Worm (Caenorhabditis elegans) whole organism, L3 larva: ENCODE measurements around the gene tpst-1.

Source experiments
- ceh-16 ChIP-seq: sonication (generic microtip); optimal IDR thresholded peaks from 2 replicates; lab custom pipeline; 2017; ENCODE audit warnings: missing biosample characterization, missing genetic modification characterization
- egl-27 ChIP-seq: sonication (generic microtip); optimal IDR thresholded peaks from 4 replicates; lab custom pipeline; 2017; ENCODE audit warnings: missing biosample characterization, missing genetic modification reagents, missing genetic modification characterization
- egl-5 ChIP-seq: fragments of 150-350 bp; optimal IDR thresholded peaks from 2 replicates; lab custom pipeline; 2017; ENCODE audit warnings: missing biosample characterization, missing genetic modification reagents, missing genetic modification characterization, inconsistent platforms
- elt-2 ChIP-seq: sonication (generic microtip); optimal IDR thresholded peaks from 2 replicates; lab custom pipeline; 2016; ENCODE audit warnings: missing genetic modification reagents, mild to moderate bottlenecking, missing genetic modification characterization, missing compliant biosample characterization
- elt-3 ChIP-seq, 3 experiments: fragments of 150-350 bp in 1 of 3; sonication (generic microtip) in 2 of 3; optimal IDR thresholded peaks; 2 replicates in 2 of 3; 4 replicates in 1 of 3; lab custom pipeline; 2014 to 2017; ENCODE audit warnings: missing biosample characterization in 3 of 3, missing genetic modification characterization in 3 of 3
- eor-1 ChIP-seq, 2 experiments: fragments of 150-350 bp; optimal IDR thresholded peaks; 2 replicates each; lab custom pipeline; 2014 to 2018; ENCODE audit warnings: missing biosample characterization in 2 of 2, missing genetic modification characterization in 2 of 2
- fkh-10 ChIP-seq: sonication (generic microtip); optimal IDR thresholded peaks from 2 replicates; lab custom pipeline; 2017; ENCODE audit warnings: missing biosample characterization, missing genetic modification reagents, missing genetic modification characterization
- jun-1 ChIP-seq: fragments of 150-350 bp; optimal IDR thresholded peaks from 2 replicates; lab custom pipeline; 2014; ENCODE audit warnings: missing biosample characterization, missing genetic modification reagents, missing genetic modification characterization
- lin-15B ChIP-seq: fragments of 150-350 bp; optimal IDR thresholded peaks from 2 replicates; lab custom pipeline; 2014; ENCODE audit warnings: missing biosample characterization, missing genetic modification characterization
- lin-39 ChIP-seq: fragments of 150-350 bp; optimal IDR thresholded peaks from 2 replicates; lab custom pipeline; 2018; ENCODE audit warnings: missing biosample characterization, missing genetic modification reagents, missing genetic modification characterization
- lsy-12 ChIP-seq: sonication (generic microtip); optimal IDR thresholded peaks from 2 replicates; lab custom pipeline; 2016; ENCODE audit warnings: mild to moderate bottlenecking, missing genetic modification characterization, missing compliant biosample characterization
- mdl-1 ChIP-seq: fragments of 150-350 bp; optimal IDR thresholded peaks from 2 replicates; lab custom pipeline; 2014; ENCODE audit warnings: missing biosample characterization, missing genetic modification characterization
- mml-1 ChIP-seq: fragments of 150-350 bp; sonication (generic microtip); optimal IDR thresholded peaks from 3 replicates; lab custom pipeline; 2014; ENCODE audit warnings: missing biosample characterization, missing genetic modification characterization
- nfya-1 ChIP-seq: sonication (generic microtip); optimal IDR thresholded peaks from 2 replicates; lab custom pipeline; 2017; ENCODE audit warnings: missing genetic modification characterization, mild to moderate bottlenecking, missing compliant biosample characterization, antibody characterized with exemption, moderate library complexity; ENCODE audit not compliant: insufficient read depth
- nhr-11 ChIP-seq: fragments of 150-350 bp; optimal IDR thresholded peaks from 2 replicates; lab custom pipeline; 2014; ENCODE audit warnings: missing biosample characterization, missing genetic modification characterization
- nhr-23 ChIP-seq: fragments of 150-350 bp; optimal IDR thresholded peaks from 2 replicates; lab custom pipeline; 2014; ENCODE audit warnings: missing biosample characterization, missing genetic modification reagents, missing genetic modification characterization
- nhr-237 ChIP-seq: fragments of 150-350 bp; optimal IDR thresholded peaks from 2 replicates; lab custom pipeline; 2014; ENCODE audit warnings: missing biosample characterization, missing genetic modification characterization
- nhr-25 ChIP-seq: sonication (generic microtip); optimal IDR thresholded peaks from 2 replicates; lab custom pipeline; 2017; ENCODE audit warnings: missing biosample characterization, missing genetic modification characterization
- nhr-67 ChIP-seq: fragments of 150-350 bp; optimal IDR thresholded peaks from 2 replicates; lab custom pipeline; 2014; ENCODE audit warnings: missing biosample characterization, missing genetic modification characterization
- nhr-76 ChIP-seq: fragments of 150-350 bp; sonication (generic microtip); optimal IDR thresholded peaks from 5 replicates; lab custom pipeline; 2014; ENCODE audit warnings: missing biosample characterization, missing genetic modification characterization
- pha-4 ChIP-seq: fragments of 150-350 bp; optimal IDR thresholded peaks from 2 replicates; lab custom pipeline; 2014; ENCODE audit warnings: missing biosample characterization, missing genetic modification reagents, missing genetic modification characterization
- sea-2 ChIP-seq: fragments of 150-350 bp; sonication (generic microtip); optimal IDR thresholded peaks from 4 replicates; lab custom pipeline; 2014; ENCODE audit warnings: missing biosample characterization, missing genetic modification reagents, missing genetic modification characterization
- skn-1 ChIP-seq: fragments of 150-350 bp; optimal IDR thresholded peaks from 2 replicates; lab custom pipeline; 2014; ENCODE audit warnings: missing biosample characterization, missing genetic modification characterization
- tbx-2 ChIP-seq: sonication (generic microtip); optimal IDR thresholded peaks from 2 replicates; lab custom pipeline; 2016; ENCODE audit warnings: mild to moderate bottlenecking, missing genetic modification characterization, missing compliant biosample characterization
- unc-39 ChIP-seq: sonication (generic microtip); optimal IDR thresholded peaks from 4 replicates; lab custom pipeline; 2017; ENCODE audit warnings: missing biosample characterization, missing genetic modification characterization
- unc-62 ChIP-seq: fragments of 150-350 bp; sonication (generic microtip); optimal IDR thresholded peaks from 4 replicates; lab custom pipeline; 2014; ENCODE audit warnings: missing biosample characterization, missing genetic modification reagents, missing genetic modification characterization
- zag-1 ChIP-seq: fragments of 150-350 bp; optimal IDR thresholded peaks from 2 replicates; lab custom pipeline; 2014; ENCODE audit warnings: missing biosample characterization, missing genetic modification characterization
- ztf-11 ChIP-seq: fragments of 150-350 bp; optimal IDR thresholded peaks from 2 replicates; lab custom pipeline; 2014; ENCODE audit warnings: missing biosample characterization, missing genetic modification characterization
- ztf-4 ChIP-seq: fragments of 150-350 bp; optimal IDR thresholded peaks from 2 replicates; lab custom pipeline; 2014; ENCODE audit warnings: missing biosample characterization, missing genetic modification characterization

The tpst-1 gene

ce11 chrIII:12608220-12608958 lies 53.7 kb downstream of the tpst-1 start, which contains the start of gene epc-1 (continued):
- TF ChIP-seq eor-1 (tag; optimal IDR thresholded peaks at IDR 0.05; lab: Kevin White, UChicago) (no peak), fkh-10 (peak; percentile 63), lsy-12 (tag; lab: Kevin White, UChicago) (peak; percentile 93), unc-39 (tag; lab: Kevin White, UChicago) (no peak), lin-15B (peak; percentile 88), nhr-67 (tag; lab: Kevin White, UChicago) (no peak), mml-1 (no peak), skn-1 (tag; lab: Kevin White, UChicago) (peak; percentile 82), pha-4 (tag; lab: Kevin White, UChicago) (peak; percentile 90), sea-2 (GFP tag; lab: Kevin White, UChicago) (peak; percentile 97), zag-1 (tag; lab: Kevin White, UChicago) (peak; percentile 1), tbx-2 (tag; lab: Kevin White, UChicago) (peak; percentile 76), egl-27 (tag; lab: Kevin White, UChicago) (no peak), nhr-25 (tag; lab: Kevin White, UChicago) (peak; percentile 92), nhr-237 (tag; lab: Kevin White, UChicago) (no peak), mdl-1 (tag; lab: Kevin White, UChicago) (peak; percentile 80), nhr-23 (tag; lab: Kevin White, UChicago) (peak; percentile 94), ztf-11 (no peak)

DNA sequence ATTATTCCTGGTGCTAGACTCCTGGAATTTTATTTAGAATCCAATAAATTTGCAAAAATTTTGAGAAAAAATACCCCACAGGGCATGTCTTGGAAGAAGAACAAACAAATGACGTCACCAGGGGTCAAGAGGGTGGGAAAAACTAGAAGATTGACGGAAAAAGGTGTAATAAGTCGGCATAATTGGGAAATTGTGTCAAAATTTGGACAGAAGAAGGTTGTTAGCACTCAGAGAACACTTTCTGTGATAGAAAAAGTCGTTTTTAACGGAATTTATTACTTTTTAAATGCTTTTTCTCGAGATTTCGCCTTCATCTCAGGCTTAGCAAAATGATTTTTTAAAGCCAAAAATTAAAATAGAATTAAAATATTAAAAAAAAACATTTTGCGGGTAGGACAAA lies 54.8 kb downstream of the tpst-1 start:
- TF ChIP-seq egl-5 (tag; lab: Kevin White, UChicago) (no peak), nhr-76 (tag; lab: Kevin White, UChicago) (no peak), mdl-1 (tag; lab: Kevin White, UChicago) (no peak), nhr-11 (no peak), ceh-16 (tag; lab: Kevin White, UChicago) (no peak), sea-2 (GFP tag; lab: Kevin White, UChicago) (no peak), nfya-1 (tag; lab: Kevin White, UChicago) (no peak), ztf-4 (tag; lab: Kevin White, UChicago) (no peak), elt-2 (tag; lab: Kevin White, UChicago) (no peak), jun-1 (tag; lab: Kevin White, UChicago) (no peak), elt-3 (tag; optimal IDR thresholded peaks at IDR 0.05; lab: Kevin White, UChicago) (no peak)

DNA sequence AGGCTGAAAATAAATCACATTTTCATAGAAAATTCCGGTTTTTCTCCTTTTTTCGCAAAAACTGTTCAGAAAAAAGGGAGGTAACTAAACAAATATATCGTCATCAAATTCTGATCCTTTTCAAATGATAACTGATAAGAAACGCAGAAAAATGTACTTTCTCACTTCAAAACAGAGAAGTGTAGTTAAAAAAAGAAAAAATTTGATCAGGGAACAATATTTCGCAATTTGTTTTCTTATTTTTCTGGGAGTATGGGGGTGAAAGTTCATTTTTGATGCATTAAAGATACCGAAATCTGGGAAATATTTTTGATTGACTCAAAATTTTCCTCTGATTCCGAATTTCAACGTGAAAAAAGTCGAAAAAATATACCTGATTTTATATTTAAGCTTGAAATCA lies 55.9 kb downstream of the tpst-1 start:
- TF ChIP-seq elt-2 (tag; lab: Kevin White, UChicago) (peak; percentile 29), lin-39 (no peak), unc-62 (GFP tag; lab: Kevin White, UChicago) (no peak), pha-4 (tag; lab: Kevin White, UChicago) (peak; percentile 30)
